Worm (Caenorhabditis elegans) whole organism, L4 larva: ENCODE measurements around the gene set-17.

Source experiments
- F10B5.3 ChIP-seq: sonication (generic microtip); optimal IDR thresholded peaks from 2 replicates; lab custom pipeline; 2016; ENCODE audit warnings: mild to moderate bottlenecking, missing genetic modification characterization, missing compliant biosample characterization
- F26F4.8 ChIP-seq: fragments of 200-800 bp; sonication (Bioruptor generic); conservative IDR thresholded peaks from 2 replicates; pipeline ENCODE4 v1.3.6; 2022; ENCODE audit warnings: missing genetic modification characterization, missing compliant biosample characterization
- T20F7.1 ChIP-seq: fragments of 200-800 bp; sonication (Bioruptor generic); optimal IDR thresholded peaks from 2 replicates; lab custom pipeline; 2018; ENCODE audit warnings: mild to moderate bottlenecking, missing genetic modification characterization, missing compliant biosample characterization
- T26A8.4 ChIP-seq: fragments of 200-800 bp; sonication (Bioruptor generic); IDR thresholded peaks from 2 replicates; pipeline ENCODE4 v1.3.6; 2022; ENCODE audit warnings: missing genetic modification characterization, missing compliant biosample characterization
- Y105C5A.15 ChIP-seq: fragments of 200-800 bp; sonication (Bioruptor generic); IDR thresholded peaks from 2 replicates; pipeline ENCODE4 v1.3.6; 2022; ENCODE audit warnings: missing genetic modification characterization, missing compliant biosample characterization
- Y75B8A.6 ChIP-seq: fragments of 200-800 bp; sonication (Bioruptor generic); IDR thresholded peaks from 2 replicates; pipeline ENCODE4 v1.3.6; 2022; ENCODE audit warnings: missing genetic modification reagents, missing genetic modification characterization, missing compliant biosample characterization
- ceh-28 ChIP-seq: fragments of 150-350 bp; optimal IDR thresholded peaks from 2 replicates; lab custom pipeline; 2014; ENCODE audit warnings: missing biosample characterization, missing genetic modification reagents, missing genetic modification characterization
- cey-2 ChIP-seq: sonication (generic microtip); optimal IDR thresholded peaks from 3 replicates; lab custom pipeline; 2017; ENCODE audit warnings: missing genetic modification characterization, mild to moderate bottlenecking, missing compliant biosample characterization, antibody characterized with exemption, borderline replicate concordance; ENCODE audit not compliant: insufficient read depth
- ctbp-1 ChIP-seq: fragments of 200-800 bp; sonication (Bioruptor generic); IDR thresholded peaks from 2 replicates; pipeline ENCODE4 v1.3.6; 2022; ENCODE audit warnings: missing genetic modification reagents, missing genetic modification characterization, missing compliant biosample characterization
- dmd-6 ChIP-seq: fragments of 200-800 bp; sonication (Bioruptor generic); IDR thresholded peaks from 2 replicates; pipeline ENCODE4 v1.3.6; 2022; ENCODE audit warnings: missing genetic modification reagents, missing genetic modification characterization, missing compliant biosample characterization
- dmd-9 ChIP-seq: fragments of 200-800 bp; sonication (Bioruptor generic); IDR thresholded peaks from 2 replicates; pipeline ENCODE4 v1.3.6; 2022; ENCODE audit warnings: missing genetic modification reagents, missing genetic modification characterization, missing compliant biosample characterization
- hlh-11 ChIP-seq: fragments of 200-800 bp; sonication (Bioruptor generic); optimal IDR thresholded peaks from 2 replicates; lab custom pipeline; 2018; ENCODE audit warnings: mild to moderate bottlenecking, missing genetic modification characterization, missing compliant biosample characterization
- hlh-30 ChIP-seq: sonication (generic microtip); optimal IDR thresholded peaks from 2 replicates; lab custom pipeline; 2017; ENCODE audit warnings: antibody characterized with exemption, mild to moderate bottlenecking, missing genetic modification characterization, missing compliant biosample characterization; ENCODE audit not compliant: insufficient read depth
- lim-7 ChIP-seq: fragments of 200-800 bp; sonication (Bioruptor generic); IDR thresholded peaks from 2 replicates; pipeline ENCODE4 v1.3.6; 2022; ENCODE audit warnings: missing genetic modification characterization, missing compliant biosample characterization
- lin-15B ChIP-seq: fragments of 150-350 bp; sonication (generic microtip); optimal IDR thresholded peaks from 3 replicates; lab custom pipeline; 2014; ENCODE audit warnings: missing biosample characterization, missing genetic modification characterization
- lin-29 ChIP-seq: fragments of 200-800 bp; sonication (Bioruptor generic); IDR thresholded peaks from 2 replicates; pipeline ENCODE4 v1.3.6; 2022; ENCODE audit warnings: missing genetic modification reagents, missing genetic modification characterization, missing compliant biosample characterization
- lin-39 ChIP-seq: fragments of 150-350 bp; optimal IDR thresholded peaks from 2 replicates; lab custom pipeline; 2014; ENCODE audit warnings: missing biosample characterization, missing genetic modification reagents, missing genetic modification characterization
- lsy-2 ChIP-seq, 2 experiments: fragments of 150-350 bp in 1 of 2; sonication (generic microtip) in 1 of 2; optimal IDR thresholded peaks; 2 replicates each; lab custom pipeline; 2014 to 2017; ENCODE audit warnings: missing biosample characterization in 2 of 2, missing genetic modification characterization in 2 of 2
- madf-9 ChIP-seq: fragments of 200-800 bp; sonication (Bioruptor generic); conservative IDR thresholded peaks from 2 replicates; pipeline ENCODE4 v1.3.6; 2022; ENCODE audit warnings: missing genetic modification reagents, missing genetic modification characterization, missing compliant biosample characterization
- nhr-237 ChIP-seq: sonication (generic microtip); optimal IDR thresholded peaks from 2 replicates; lab custom pipeline; 2017; ENCODE audit warnings: missing biosample characterization, missing genetic modification characterization
- nhr-28 ChIP-seq: fragments of 150-350 bp; optimal IDR thresholded peaks from 2 replicates; lab custom pipeline; 2014; ENCODE audit warnings: missing biosample characterization, missing genetic modification characterization
- nhr-41 ChIP-seq: fragments of 200-800 bp; sonication (Bioruptor generic); IDR thresholded peaks from 2 replicates; pipeline ENCODE4 v1.3.6; 2022; ENCODE audit warnings: missing genetic modification reagents, missing genetic modification characterization, missing compliant biosample characterization
- nhr-48 ChIP-seq: sonication (generic microtip); optimal IDR thresholded peaks from 2 replicates; lab custom pipeline; 2016; ENCODE audit warnings: mild to moderate bottlenecking, missing genetic modification characterization, missing compliant biosample characterization
- nhr-76 ChIP-seq: fragments of 150-350 bp; optimal IDR thresholded peaks from 2 replicates; lab custom pipeline; 2014; ENCODE audit warnings: missing biosample characterization, missing genetic modification characterization
- nhr-77 ChIP-seq: fragments of 150-350 bp; optimal IDR thresholded peaks from 2 replicates; lab custom pipeline; 2014; ENCODE audit warnings: missing biosample characterization, missing genetic modification characterization
- pha-4 ChIP-seq, 2 experiments: fragments of 150-350 bp in 1 of 2; fragments of 200-800 bp in 1 of 2; sonication (Bioruptor generic) in 1 of 2; IDR thresholded peaks in 1 of 2; optimal IDR thresholded peaks in 1 of 2; 2 replicates each; pipeline versions ENCODE4 v1.3.6 to Lab custom; 2014 to 2022; ENCODE audit warnings: missing genetic modification characterization in 2 of 2, missing genetic modification reagents in 2 of 2, missing biosample characterization in 1 of 2, missing compliant biosample characterization in 1 of 2
- php-3 ChIP-seq: fragments of 200-800 bp; sonication (Bioruptor generic); IDR thresholded peaks from 2 replicates; pipeline ENCODE4 v1.3.6; 2022; ENCODE audit warnings: missing genetic modification reagents, missing genetic modification characterization, missing compliant biosample characterization
- pqm-1 ChIP-seq: sonication (generic microtip); optimal IDR thresholded peaks from 2 replicates; lab custom pipeline; 2017; ENCODE audit warnings: missing biosample characterization, missing genetic modification characterization
- rbr-2 ChIP-seq: sonication (generic microtip); optimal IDR thresholded peaks from 2 replicates; lab custom pipeline; 2016; ENCODE audit warnings: missing genotype, missing genetic modification characterization, missing compliant biosample characterization
- sdz-12 ChIP-seq: fragments of 200-800 bp; sonication (Bioruptor generic); optimal IDR thresholded peaks from 2 replicates; lab custom pipeline; 2018; ENCODE audit warnings: mild to moderate bottlenecking, missing genetic modification characterization, missing compliant biosample characterization
- skn-1 ChIP-seq: fragments of 150-350 bp; optimal IDR thresholded peaks from 2 replicates; lab custom pipeline; 2014; ENCODE audit warnings: missing biosample characterization, missing genetic modification characterization
- spr-3 ChIP-seq: fragments of 200-800 bp; sonication (Bioruptor generic); optimal IDR thresholded peaks from 2 replicates; lab custom pipeline; 2018; ENCODE audit warnings: mild to moderate bottlenecking, missing genetic modification characterization, missing compliant biosample characterization
- tag-97 ChIP-seq: fragments of 200-800 bp; sonication (Bioruptor generic); IDR thresholded peaks from 2 replicates; pipeline ENCODE4 v1.3.6; 2022; ENCODE audit warnings: missing genetic modification characterization, missing compliant biosample characterization
- unc-62 ChIP-seq, 3 experiments: fragments of 150-350 bp in 1 of 3; sonication (generic microtip); optimal IDR thresholded peaks in 2 of 3; peaks in 1 of 3; 1 replicate in 1 of 3; 2 replicates in 2 of 3; lab custom pipeline; 2014 to 2017; ENCODE audit warnings: missing biosample characterization in 3 of 3, missing genetic modification characterization in 3 of 3, missing genetic modification reagents in 3 of 3, missing genotype in 1 of 3
- zag-1 ChIP-seq: fragments of 150-350 bp; optimal IDR thresholded peaks from 2 replicates; lab custom pipeline; 2014; ENCODE audit warnings: missing biosample characterization, missing genetic modification characterization
- zfp-2 ChIP-seq: sonication (generic microtip); optimal IDR thresholded peaks from 2 replicates; lab custom pipeline; 2016; ENCODE audit warnings: mild to moderate bottlenecking, missing genetic modification characterization, missing compliant biosample characterization
- zip-2 ChIP-seq: fragments of 150-350 bp; optimal IDR thresholded peaks from 2 replicates; lab custom pipeline; 2014; ENCODE audit warnings: missing biosample characterization, missing genetic modification characterization

set-17 gene

DNA sequence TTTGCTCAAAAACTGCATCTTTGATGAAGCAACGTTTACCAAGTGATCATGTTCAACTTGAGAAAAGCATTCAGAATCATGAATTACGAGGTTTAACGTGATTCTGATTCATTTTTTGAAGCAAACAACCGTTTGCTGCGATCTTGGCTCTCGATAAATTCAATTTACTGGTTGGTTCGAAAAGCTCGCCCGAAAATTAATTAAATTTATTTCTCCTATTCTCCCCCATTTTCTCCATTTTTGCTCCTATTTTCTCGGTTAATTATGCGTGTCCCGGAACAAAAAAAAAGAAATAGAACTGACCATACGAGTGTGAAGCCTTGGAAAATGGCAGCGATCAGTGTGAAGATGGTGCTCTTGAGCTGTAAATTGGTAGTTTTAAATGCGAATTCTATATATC, 16.6 kb upstream of the set-17 start:
- TF ChIP-seq sdz-12 (GFP tag; lab: Kevin White, UChicago) (no peak), ceh-28 (no peak), Y75B8A.6 (GFP tag; lab: Robert Waterston, UW) (no peak), spr-3 (GFP tag; lab: Kevin White, UChicago) (no peak), lin-39 (tag; lab: Kevin White, UChicago) (no peak), nhr-28 (tag; lab: Kevin White, UChicago) (no peak)
- TF ChIP-seq, all 104 proteins: peak for 0

DNA sequence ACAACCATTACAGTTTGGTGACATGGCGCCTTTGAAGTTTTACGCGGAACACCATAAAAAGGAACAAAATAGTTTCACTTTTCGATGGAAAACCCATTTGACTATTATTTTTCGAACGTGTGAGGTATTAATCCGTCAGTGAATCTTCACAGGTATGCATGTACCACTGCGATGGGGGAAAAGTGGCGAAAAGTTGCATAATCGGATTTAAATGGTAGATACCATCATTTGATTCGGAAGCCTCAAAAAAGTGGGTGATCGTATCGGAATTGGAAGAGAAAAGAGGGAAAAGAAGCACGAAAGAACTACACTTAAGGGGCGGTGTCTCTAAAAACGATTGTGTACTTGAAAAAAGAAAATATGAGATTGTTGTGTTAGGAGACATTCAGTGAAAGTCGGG, 13.4 kb upstream of the set-17 start:
- TF ChIP-seq hlh-11 (tag; lab: Kevin White, UChicago): no peak
- TF ChIP-seq pha-4 (GFP tag; IDR thresholded peaks at IDR 0.05; lab: Robert Waterston, UW): no peak
- no peak for TF ChIP-seq pha-4 (tag; optimal IDR thresholded peaks at IDR 0.05; lab: Kevin White, UChicago)
- no peak for TF ChIP-seq zag-1 (tag; lab: Kevin White, UChicago)
- no peak for TF ChIP-seq pqm-1
- TF ChIP-seq hlh-30 (tag; lab: Kevin White, UChicago): no peak
- TF ChIP-seq nhr-237: no peak
- TF ChIP-seq spr-3 (GFP tag; lab: Kevin White, UChicago): no peak
- TF ChIP-seq lin-15B (tag; lab: Kevin White, UChicago): no peak
- TF ChIP-seq nhr-48 (tag; lab: Kevin White, UChicago): no peak
- no peak for TF ChIP-seq cey-2 (tag; lab: Kevin White, UChicago)
- TF ChIP-seq zfp-2: no peak
- TF ChIP-seq F10B5.3: no peak
- TF ChIP-seq Y105C5A.15 (GFP tag; lab: Robert Waterston, UW): no peak
- TF ChIP-seq tag-97: no peak
- no peak for TF ChIP-seq T20F7.1 (GFP tag; lab: Kevin White, UChicago)
- no peak for TF ChIP-seq lin-29 (GFP tag; lab: Robert Waterston, UW)
- TF ChIP-seq ceh-28: no peak
- no peak for TF ChIP-seq dmd-9 (GFP tag; lab: Robert Waterston, UW)
- no peak for TF ChIP-seq nhr-76 (tag; lab: Kevin White, UChicago)

DNA sequence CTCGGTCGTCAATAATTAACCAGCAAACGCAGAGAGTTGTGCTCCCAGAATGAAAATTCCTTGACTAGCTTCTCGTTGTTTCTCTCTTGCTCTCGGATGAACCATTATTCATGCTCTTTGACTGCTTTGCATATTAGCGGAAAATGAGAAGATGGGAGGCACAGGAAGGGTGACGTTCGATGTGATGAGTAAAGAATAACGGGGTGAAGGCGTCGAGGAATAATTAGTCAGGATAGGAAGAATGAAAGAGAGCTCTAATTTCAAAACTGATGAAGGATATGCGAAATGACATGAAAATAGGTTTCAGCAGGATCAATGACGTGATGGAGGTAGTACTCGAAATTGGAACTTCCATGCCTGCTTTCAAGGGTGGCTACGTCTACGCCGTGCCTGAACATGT, 11.0 kb upstream of the set-17 start:
- TF ChIP-seq unc-62 (GFP tag; optimal IDR thresholded peaks at IDR 0.05 in 1 of 2; lab: Kevin White, UChicago) (peak in 1 of 2 experiments; percentile 97), unc-62 (tag; optimal IDR thresholded peaks at IDR 0.05; lab: Kevin White, UChicago) (no peak), madf-9 (GFP tag; lab: Robert Waterston, UW) (no peak), skn-1 (no peak), lsy-2 (tag; optimal IDR thresholded peaks at IDR 0.05; lab: Kevin White, UChicago) (no peak)

DNA sequence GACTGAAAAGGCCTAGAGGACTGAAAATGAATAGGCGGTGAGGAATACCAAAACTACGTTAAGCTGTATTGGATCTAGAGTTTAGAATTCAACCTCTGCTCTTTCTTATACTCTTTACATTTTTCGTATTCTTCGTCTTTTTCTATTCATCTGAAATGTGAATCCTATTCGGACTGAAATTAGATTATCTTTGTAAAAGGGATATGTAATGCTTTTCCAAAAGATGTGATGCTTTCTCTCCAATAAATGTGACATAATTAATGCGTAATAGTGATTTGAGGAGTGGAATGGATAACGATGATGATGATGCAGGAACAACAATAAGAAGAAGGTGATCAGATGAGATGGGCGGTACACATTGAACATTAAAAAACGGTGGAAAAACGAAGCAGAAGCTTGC, 8.4 kb upstream of the set-17 start:
- TF ChIP-seq nhr-77 (tag; lab: Kevin White, UChicago) (no peak), cey-2 (tag; lab: Kevin White, UChicago) (no peak), pha-4 (GFP tag; IDR thresholded peaks at IDR 0.05; lab: Robert Waterston, UW) (no peak), pha-4 (tag; optimal IDR thresholded peaks at IDR 0.05; lab: Kevin White, UChicago) (no peak), rbr-2 (tag; lab: Kevin White, UChicago) (no peak), lim-7 (GFP tag; lab: Robert Waterston, UW) (no peak), zip-2 (tag; lab: Kevin White, UChicago) (no peak), T26A8.4 (GFP tag; lab: Robert Waterston, UW) (no peak), hlh-30 (tag; lab: Kevin White, UChicago) (no peak), php-3 (GFP tag; lab: Robert Waterston, UW) (no peak), ctbp-1 (GFP tag; lab: Robert Waterston, UW) (no peak), Y105C5A.15 (GFP tag; lab: Robert Waterston, UW) (no peak), lin-15B (tag; lab: Kevin White, UChicago) (no peak), F26F4.8 (GFP tag; lab: Robert Waterston, UW) (no peak), T20F7.1 (GFP tag; lab: Kevin White, UChicago) (no peak), nhr-41 (no peak), dmd-6 (no peak)
